Fruit fly (Drosophila melanogaster): Measurements from ENCODE around the gene CG15317.

CG15317 gene

dm6 chrX:9600818-9601732 is 44.7 kb upstream of the CG15317 start, which contains the start of gene Gga (continued):
- TF ChIP-seq H2.0 (GFP tag; IDR thresholded peaks at IDR 0.05) = 0 out of 2 replicates have a peak, but pooled peaks have one; percentile 13
- no peak for TF ChIP-seq yki (optimal IDR thresholded peaks at IDR 0.05)
- TF ChIP-seq CG15514 (GFP tag; optimal IDR thresholded peaks at IDR 0.05) = peak; percentile 61
- no peak for TF ChIP-seq dan (GFP tag; IDR thresholded peaks at IDR 0.05)
- TF ChIP-seq CG12104 (GFP tag; optimal IDR thresholded peaks at IDR 0.05) = no peak
- TF ChIP-seq CG10147 (GFP tag; optimal IDR thresholded peaks at IDR 0.05) = no peak
- peak; percentile 56 for TF ChIP-seq CG4707 (GFP tag; optimal IDR thresholded peaks at IDR 0.05)
- no peak for TF ChIP-seq CG33213 (GFP tag; optimal IDR thresholded peaks at IDR 0.05)
- 0 out of 3 replicates have a peak, but pooled peaks have one; percentile 17 for TF ChIP-seq sr (GFP tag; IDR thresholded peaks at IDR 0.05)
- TF ChIP-seq CG34224 (GFP tag; IDR thresholded peaks at IDR 0.05; ENCODE audit: partially characterized antibody) = peak; percentile 95
- TF ChIP-seq CG8290 (GFP tag; optimal IDR thresholded peaks at IDR 0.05) = no peak
- peak in 1 of 2 experiments; percentile 59 for TF ChIP-seq CG8290 (tag; optimal IDR thresholded peaks at IDR 0.05)
- TF ChIP-seq CG17361 (GFP tag; IDR thresholded peaks at IDR 0.05) = no peak
- no peak for TF ChIP-seq nerfin-1 (tag; optimal IDR thresholded peaks at IDR 0.05)
- TF ChIP-seq CG6813 (GFP tag; optimal IDR thresholded peaks at IDR 0.05) = no peak
- peak; percentile 91 for TF ChIP-seq CG4360 (GFP tag; IDR thresholded peaks at IDR 0.05)
- peak; percentile 79 for TF ChIP-seq CG7963 (GFP tag; IDR thresholded peaks at IDR 0.05; ENCODE audit: partially characterized antibody)
- TF ChIP-seq zen2 (GFP tag; IDR thresholded peaks at IDR 0.05; ENCODE audit: partially characterized antibody) = peak; percentile 86
- TF ChIP-seq CG1647 (GFP tag; optimal IDR thresholded peaks at IDR 0.05) = no peak
- TF ChIP-seq Oli (tag; optimal IDR thresholded peaks at IDR 0.05) = no peak
- TF ChIP-seq Aef1 (GFP tag; IDR thresholded peaks at IDR 0.05) = peak; percentile 58; the same call in 2 of the 3 replicates
- no peak for TF ChIP-seq btn (GFP tag; optimal IDR thresholded peaks at IDR 0.05)
- peak; percentile 75 for TF ChIP-seq stwl (tag; optimal IDR thresholded peaks at IDR 0.05)
- TF ChIP-seq sima (GFP tag; optimal IDR thresholded peaks at IDR 0.05) = no peak
- peak; percentile 79 for TF ChIP-seq CG14860 (GFP tag; IDR thresholded peaks at IDR 0.05; ENCODE audit: partially characterized antibody)
- peak; percentile 91 for TF ChIP-seq Opbp (GFP tag; IDR thresholded peaks at IDR 0.05; ENCODE audit: partially characterized antibody)
- no peak for TF ChIP-seq dati (GFP tag; IDR thresholded peaks at IDR 0.05)
- peak; percentile 87 for TF ChIP-seq hbn (GFP tag; IDR thresholded peaks at IDR 0.05; ENCODE audit: partially characterized antibody)
- TF ChIP-seq CG1024 (GFP tag; IDR thresholded peaks at IDR 0.05) = no peak
- TF ChIP-seq fru (optimal IDR thresholded peaks at IDR 0.05) = no peak
- TF ChIP-seq shn (GFP tag; optimal IDR thresholded peaks at IDR 0.05) = no peak
- TF ChIP-seq crc (GFP tag; optimal IDR thresholded peaks at IDR 0.05) = no peak
- TF ChIP-seq kah (GFP tag; optimal IDR thresholded peaks at IDR 0.05) = no peak
- TF ChIP-seq CG13775 (GFP tag; optimal IDR thresholded peaks at IDR 0.05) = no peak
- peak; percentile 84 for TF ChIP-seq HLH4C (GFP tag; IDR thresholded peaks at IDR 0.05; ENCODE audit: partially characterized antibody)
- TF ChIP-seq sna (GFP tag; IDR thresholded peaks at IDR 0.05; ENCODE audit: partially characterized antibody) = peak; percentile 82
- no peak for TF ChIP-seq da (GFP tag; optimal IDR thresholded peaks at IDR 0.05)
- TF ChIP-seq Doc3 (GFP tag; IDR thresholded peaks at IDR 0.05; ENCODE audit: partially characterized antibody) = peak; percentile 75
- TF ChIP-seq ATbp (GFP tag; optimal IDR thresholded peaks at IDR 0.05) = no peak
- peak; percentile 93 for TF ChIP-seq Dref (GFP tag; IDR thresholded peaks at IDR 0.05)
- no peak for TF ChIP-seq sc (optimal IDR thresholded peaks at IDR 0.05)
- no peak for TF ChIP-seq sc (GFP tag; optimal IDR thresholded peaks at IDR 0.05)
- TF ChIP-seq CG10267 (tag; optimal IDR thresholded peaks at IDR 0.05) = peak; percentile 60
- TF ChIP-seq CG11085 (GFP tag; IDR thresholded peaks at IDR 0.05) = no peak
- TF ChIP-seq zfh1 (GFP tag; IDR thresholded peaks at IDR 0.05) = no peak
- TF ChIP-seq CG12659 (GFP tag; optimal IDR thresholded peaks at IDR 0.05) = peak; percentile 50
- TF ChIP-seq CG13894 (tag; optimal IDR thresholded peaks at IDR 0.05) = peak; percentile 10
- peak; percentile 57 for TF ChIP-seq exex (tag; optimal IDR thresholded peaks at IDR 0.05)
- TF ChIP-seq Ets97D (GFP tag; optimal IDR thresholded peaks at IDR 0.05) = peak; percentile 71

Measured in whole organism, embryonic.